Fruit fly (Drosophila melanogaster) whole organism: Measurements from ENCODE around the gene Cat.

Experiments
- CG8478 ChIP-seq: fragments of >200 bp; optimal IDR thresholded peaks from 2 replicates; lab custom pipeline; 2018; ENCODE audit warnings: inconsistent platforms
- Dll ChIP-seq: fragments of >200 bp; optimal IDR thresholded peaks from 2 replicates; lab custom pipeline; 2017
- pan ChIP-seq: fragments of >200 bp; optimal IDR thresholded peaks from 2 replicates; lab custom pipeline; 2017
- psq ChIP-seq: fragments of >200 bp; optimal IDR thresholded peaks from 2 replicates; lab custom pipeline; 2017
- usp ChIP-seq: fragments of >200 bp; optimal IDR thresholded peaks from 2 replicates; lab custom pipeline; 2017; ENCODE audit warnings: missing biosample characterization, missing genetic modification characterization, mixed read lengths

- TF ChIP-seq pan, result no peak
- TF ChIP-seq psq, result no peak
- TF ChIP-seq usp (GFP tag; lab: Kevin White, UChicago), result no peak
- no peak for TF ChIP-seq CG8478
- no peak for TF ChIP-seq Dll
Measured at dm6 chr3L:18832708-18833107, 10.3 kb downstream of the Cat start.
